Fruit fly (Drosophila melanogaster) whole organism, embryonic: Measurements from ENCODE around the gene sit.

Source experiments
- Ada2b ChIP-seq: fragments of 200-800 bp; sonication (Bioruptor generic); IDR thresholded peaks from 2 replicates; pipeline ENCODE4 v1.3.6; 2022; ENCODE audit warnings: missing biosample characterization, missing genetic modification characterization
- Adf1 ChIP-seq: fragments of 200-800 bp; sonication (Bioruptor generic); IDR thresholded peaks from 2 replicates; pipeline ENCODE4 v1.3.6; 2022; ENCODE audit warnings: missing biosample characterization, missing genetic modification characterization
- Bteb2 ChIP-seq: fragments of 200-800 bp; sonication (Bioruptor generic); optimal IDR thresholded peaks from 2 replicates; lab custom pipeline; 2016; ENCODE audit warnings: missing biosample characterization, missing genetic modification characterization
- CG1024 ChIP-seq: fragments of 200-800 bp; sonication (Bioruptor generic); IDR thresholded peaks from 2 replicates; pipeline ENCODE4 v1.3.6; 2022; ENCODE audit warnings: missing biosample characterization, missing genetic modification characterization
- CG11696 ChIP-seq: fragments of 200-800 bp; sonication (Bioruptor generic); IDR thresholded peaks from 2 replicates; pipeline ENCODE4 v1.3.6; 2022; ENCODE audit warnings: missing biosample characterization, missing genetic modification characterization
- CG12104 ChIP-seq: fragments of 200-800 bp; sonication (Bioruptor generic); optimal IDR thresholded peaks from 3 replicates; lab custom pipeline; 2016; ENCODE audit warnings: missing biosample characterization, missing genetic modification characterization
- CG1602 ChIP-seq: fragments of 200-800 bp; sonication (Bioruptor generic); optimal IDR thresholded peaks from 3 replicates; lab custom pipeline; 2016; ENCODE audit warnings: missing biosample characterization, missing genetic modification characterization
- CG1647 ChIP-seq: fragments of 200-800 bp; sonication (Bioruptor generic); optimal IDR thresholded peaks from 3 replicates; lab custom pipeline; 2016; ENCODE audit warnings: missing biosample characterization, missing genetic modification characterization
- CG16813 ChIP-seq: fragments of 200-800 bp; sonication (Bioruptor generic); IDR thresholded peaks from 3 replicates; pipeline ENCODE4 v1.3.6; 2022; ENCODE audit warnings: missing biosample characterization, missing genetic modification characterization; ENCODE audit not compliant: partially characterized antibody
- CG17612 ChIP-seq: fragments of 200-800 bp; sonication (Bioruptor generic); IDR thresholded peaks from 2 replicates; pipeline ENCODE4 v1.3.6; 2022; ENCODE audit warnings: missing biosample characterization, missing genetic modification characterization
- CG2199 ChIP-seq: fragments of 200-800 bp; sonication (Bioruptor generic); IDR thresholded peaks from 3 replicates; pipeline ENCODE4 v1.3.6; 2022; ENCODE audit warnings: missing biosample characterization, missing genetic modification characterization
- CG31441 ChIP-seq: fragments of 200-800 bp; sonication (Bioruptor generic); IDR thresholded peaks from 2 replicates; pipeline ENCODE4 v1.3.6; 2022; ENCODE audit warnings: missing biosample characterization, missing genetic modification characterization
- CG3995 ChIP-seq: fragments of 200-800 bp; sonication (Bioruptor generic); optimal IDR thresholded peaks from 3 replicates; lab custom pipeline; 2016; ENCODE audit warnings: missing biosample characterization, missing genetic modification characterization
- CG42726 ChIP-seq: fragments of 200-800 bp; sonication (Bioruptor generic); IDR thresholded peaks from 2 replicates; pipeline ENCODE4 v1.3.6; 2022; ENCODE audit warnings: missing biosample characterization, missing genetic modification characterization; ENCODE audit not compliant: partially characterized antibody
- CG4282 ChIP-seq: fragments of 200-800 bp; sonication (Bioruptor generic); optimal IDR thresholded peaks from 2 replicates; lab custom pipeline; 2016; ENCODE audit warnings: missing biosample characterization, missing genetic modification characterization
- CG4328 ChIP-seq: fragments of 200-800 bp; sonication (Bioruptor generic); optimal IDR thresholded peaks from 3 replicates; lab custom pipeline; 2017; ENCODE audit warnings: missing biosample characterization, missing genetic modification reagents, missing genetic modification characterization
- CG5180 ChIP-seq: fragments of 200-800 bp; sonication (Bioruptor generic); optimal IDR thresholded peaks from 3 replicates; lab custom pipeline; 2017; ENCODE audit warnings: missing biosample characterization, missing genetic modification characterization, mild to moderate bottlenecking, moderate library complexity, missing genetic modification reagents
- CG6175 ChIP-seq: fragments of 200-800 bp; sonication (Bioruptor generic); IDR thresholded peaks from 3 replicates; pipeline ENCODE4 v1.3.6; 2022; ENCODE audit warnings: missing biosample characterization, missing genetic modification characterization
- CG6272 ChIP-seq: fragments of 200-800 bp; sonication (Bioruptor generic); IDR thresholded peaks from 2 replicates; pipeline ENCODE4 v1.3.6; 2022; ENCODE audit warnings: missing biosample characterization, missing genetic modification characterization
- CG9797 ChIP-seq: fragments of 200-800 bp; sonication (Bioruptor generic); optimal IDR thresholded peaks from 3 replicates; lab custom pipeline; 2018; ENCODE audit warnings: missing biosample characterization, mild to moderate bottlenecking, missing genetic modification characterization
- Dip3 ChIP-seq: fragments of 200-800 bp; sonication (Bioruptor generic); optimal IDR thresholded peaks from 3 replicates; lab custom pipeline; 2016; ENCODE audit warnings: missing biosample characterization, missing genetic modification characterization
- E2f1 ChIP-seq: fragments of 200-800 bp; sonication (Bioruptor generic); IDR thresholded peaks from 2 replicates; pipeline ENCODE4 v1.3.6; 2022; ENCODE audit warnings: missing biosample characterization, missing genetic modification characterization
- HLH4C ChIP-seq: fragments of 200-800 bp; sonication (Bioruptor generic); IDR thresholded peaks from 3 replicates; pipeline ENCODE4 v1.3.6; 2022; ENCODE audit warnings: missing biosample characterization, missing genetic modification characterization; ENCODE audit not compliant: partially characterized antibody
- HLH54F ChIP-seq: fragments of 200-800 bp; sonication (Bioruptor generic); optimal IDR thresholded peaks from 3 replicates; lab custom pipeline; 2016; ENCODE audit warnings: missing biosample characterization, missing genetic modification characterization
- Hr3 ChIP-seq: fragments of 200-800 bp; sonication (Bioruptor generic); optimal IDR thresholded peaks from 3 replicates; lab custom pipeline; 2016; ENCODE audit warnings: missing biosample characterization, missing genetic modification characterization
- Hr78 ChIP-seq, 2 experiments: fragments of 200-800 bp in 1 of 2; fragments of >200 bp in 1 of 2; sonication (Bioruptor generic) in 1 of 2; optimal IDR thresholded peaks; 2 replicates each; lab custom pipeline; 2017 to 2019; ENCODE audit warnings: missing biosample characterization in 2 of 2, missing genetic modification characterization in 2 of 2, mild to moderate bottlenecking in 1 of 2, moderate library complexity in 1 of 2
- Jarid2 ChIP-seq: fragments of 200-800 bp; sonication (Bioruptor generic); optimal IDR thresholded peaks from 3 replicates; lab custom pipeline; 2017; ENCODE audit warnings: mild to moderate bottlenecking, missing biosample characterization, missing genetic modification reagents, missing genetic modification characterization
- Lhr ChIP-seq: fragments of 200-800 bp; sonication (Bioruptor generic); optimal IDR thresholded peaks from 3 replicates; lab custom pipeline; 2017; ENCODE audit warnings: mild to moderate bottlenecking, missing biosample characterization, missing genetic modification reagents, missing genetic modification characterization
- Scr ChIP-seq: fragments of 200-800 bp; sonication (Bioruptor generic); IDR thresholded peaks from 2 replicates; pipeline ENCODE4 v1.3.6; 2022; ENCODE audit warnings: missing biosample characterization, missing genetic modification characterization; ENCODE audit not compliant: partially characterized antibody
- Sin3A ChIP-seq: fragments of >200 bp; optimal IDR thresholded peaks from 2 replicates; lab custom pipeline; 2018
- Vsx1 ChIP-seq: fragments of 200-800 bp; sonication (Bioruptor generic); optimal IDR thresholded peaks from 2 replicates; lab custom pipeline; 2017; ENCODE audit warnings: missing biosample characterization, mild to moderate bottlenecking, missing genetic modification characterization, missing genetic modification reagents
- aop ChIP-seq: fragments of 200-800 bp; sonication (Bioruptor generic); IDR thresholded peaks from 2 replicates; pipeline ENCODE4 v1.3.6; 2022; ENCODE audit warnings: missing biosample characterization, missing genetic modification characterization
- dm ChIP-seq: fragments of 200-800 bp; sonication (Bioruptor generic); optimal IDR thresholded peaks from 3 replicates; lab custom pipeline; 2016; ENCODE audit warnings: missing biosample characterization, missing genetic modification characterization
- dpn ChIP-seq, 2 experiments: fragments of 200-800 bp; sonication (Bioruptor generic); optimal IDR thresholded peaks; 3 replicates each; lab custom pipeline; 2016; ENCODE audit warnings: missing biosample characterization in 2 of 2, missing genetic modification characterization in 2 of 2
- emc ChIP-seq: fragments of 200-800 bp; sonication (Bioruptor generic); optimal IDR thresholded peaks from 2 replicates; lab custom pipeline; 2016; ENCODE audit warnings: missing biosample characterization, missing genetic modification characterization
- exex ChIP-seq: fragments of 200-800 bp; sonication (Bioruptor generic); optimal IDR thresholded peaks from 4 replicates; lab custom pipeline; 2018; ENCODE audit warnings: missing biosample characterization, mild to moderate bottlenecking, missing genetic modification characterization, moderate library complexity
- fu2 ChIP-seq: fragments of 200-800 bp; sonication (Bioruptor generic); optimal IDR thresholded peaks from 2 replicates; lab custom pipeline; 2016; ENCODE audit warnings: missing biosample characterization, missing genetic modification characterization
- gro ChIP-seq: fragments of 200-800 bp; sonication (Bioruptor generic); optimal IDR thresholded peaks from 2 replicates; lab custom pipeline; 2016; ENCODE audit warnings: missing biosample characterization, missing genetic modification characterization
- hth ChIP-seq: fragments of >200 bp; optimal IDR thresholded peaks from 2 replicates; lab custom pipeline; 2017; ENCODE audit warnings: inconsistent platforms
- mld ChIP-seq: fragments of 200-800 bp; sonication (Bioruptor generic); IDR thresholded peaks from 3 replicates; pipeline ENCODE4 v1.3.6; 2022; ENCODE audit warnings: missing biosample characterization, missing genetic modification characterization; ENCODE audit not compliant: partially characterized antibody
- nerfin-2 ChIP-seq: fragments of 200-800 bp; sonication (Bioruptor generic); IDR thresholded peaks from 2 replicates; pipeline ENCODE4 v1.3.6; 2022; ENCODE audit warnings: missing biosample characterization, missing genetic modification characterization; ENCODE audit not compliant: partially characterized antibody
- nom ChIP-seq: fragments of 200-800 bp; sonication (Bioruptor generic); optimal IDR thresholded peaks from 2 replicates; lab custom pipeline; 2017; ENCODE audit warnings: missing biosample characterization, missing genetic modification characterization, mild to moderate bottlenecking, moderate library complexity, missing genetic modification reagents
- otp ChIP-seq: fragments of 200-800 bp; sonication (Bioruptor generic); IDR thresholded peaks from 3 replicates; pipeline ENCODE4, ENCODE4 v1.3.6; 2022; ENCODE audit warnings: missing biosample characterization, missing genetic modification characterization
- rib ChIP-seq: fragments of 200-800 bp; sonication (Bioruptor generic); IDR thresholded peaks from 2 replicates; pipeline ENCODE4 v1.3.6; 2022; ENCODE audit warnings: missing biosample characterization, missing genetic modification characterization
- salm ChIP-seq: fragments of 200-800 bp; sonication (Bioruptor generic); optimal IDR thresholded peaks from 2 replicates; lab custom pipeline; 2018; ENCODE audit warnings: missing biosample characterization, mild to moderate bottlenecking, missing genetic modification characterization
- slbo ChIP-seq: fragments of 200-800 bp; sonication (Bioruptor generic); IDR thresholded peaks from 2 replicates; pipeline ENCODE4 v1.3.6; 2022; ENCODE audit warnings: missing biosample characterization, missing genetic modification characterization
- tgo ChIP-seq: fragments of 200-800 bp; sonication (Bioruptor generic); IDR thresholded peaks from 3 replicates; pipeline ENCODE4 v1.3.6; 2022; ENCODE audit warnings: missing biosample characterization, missing genetic modification characterization
- tna ChIP-seq: fragments of 200-800 bp; sonication (Bioruptor generic); IDR thresholded peaks from 2 replicates; pipeline ENCODE4 v1.3.6; 2022; ENCODE audit warnings: missing biosample characterization, missing genetic modification characterization; ENCODE audit not compliant: partially characterized antibody
- zen ChIP-seq: fragments of 200-800 bp; sonication (Bioruptor generic); optimal IDR thresholded peaks from 3 replicates; lab custom pipeline; 2018; ENCODE audit warnings: missing biosample characterization, mild to moderate bottlenecking, missing genetic modification characterization, moderate library complexity
- zfh1 ChIP-seq: fragments of 200-800 bp; sonication (Bioruptor generic); IDR thresholded peaks from 3 replicates; pipeline ENCODE4 v1.3.6; 2022; ENCODE audit warnings: missing biosample characterization, missing genetic modification characterization

sit gene

dm6 chr3R:22528264-22529158 is 33.9 kb downstream of the sit start, which contains the start of gene CG5346 (continued):
- peak; percentile 88 for TF ChIP-seq HLH4C (GFP tag; lab: Robert Waterston, UW)
- no peak for TF ChIP-seq CG4328
- peak; percentile 79 for TF ChIP-seq tna
- TF ChIP-seq CG1024 (GFP tag; lab: Robert Waterston, UW) = no peak
- no peak for TF ChIP-seq Hr78 (GFP tag; optimal IDR thresholded peaks at IDR 0.05; lab: Kevin White, UChicago)
- TF ChIP-seq salm = no peak
- TF ChIP-seq Dip3 (GFP tag; lab: Kevin White, UChicago) = no peak
- TF ChIP-seq CG3995 (GFP tag; lab: Kevin White, UChicago) = peak; percentile 97
- 0 out of 2 replicates have a peak, but pooled peaks have one; percentile 37 for TF ChIP-seq CG31441
- TF ChIP-seq emc (GFP tag; lab: Kevin White, UChicago) = no peak
- no peak for TF ChIP-seq dpn (GFP tag; optimal IDR thresholded peaks at IDR 0.05; lab: Kevin White, UChicago)
- no peak for TF ChIP-seq Adf1 (GFP tag; lab: Robert Waterston, UW)
- no peak for TF ChIP-seq CG17612 (GFP tag; lab: Robert Waterston, UW)
- TF ChIP-seq CG5180 (GFP tag; lab: Kevin White, UChicago) = no peak
- TF ChIP-seq tgo = no peak
- TF ChIP-seq CG11696 (GFP tag; lab: Robert Waterston, UW) = no peak
- TF ChIP-seq hth (lab: Kevin White, UChicago) = no peak
- peak; percentile 84 for TF ChIP-seq CG42726 (GFP tag; lab: Robert Waterston, UW)
- TF ChIP-seq rib (GFP tag; lab: Robert Waterston, UW) = peak; percentile 61
- TF ChIP-seq CG12104 (GFP tag; lab: Kevin White, UChicago) = no peak
- TF ChIP-seq CG4282 (GFP tag; lab: Kevin White, UChicago) = no peak
- no peak for TF ChIP-seq HLH54F (GFP tag; lab: Kevin White, UChicago)
- no peak; the same call in 1 of the 2 replicates for TF ChIP-seq slbo (GFP tag; lab: Robert Waterston, UW)
- no peak for TF ChIP-seq CG1647 (GFP tag; lab: Kevin White, UChicago)
- TF ChIP-seq gro = peak; percentile 28
- TF ChIP-seq CG2199 = peak; percentile 59; the same call in 1 of the 3 replicates
- peak; percentile 9 for TF ChIP-seq zen (tag; lab: Kevin White, UChicago)
- TF ChIP-seq CG6272 = no peak
- TF ChIP-seq CG6175 = no peak
- TF ChIP-seq nerfin-2 = peak; percentile 78
- TF ChIP-seq Jarid2 (GFP tag; lab: Kevin White, UChicago) = peak; percentile 33
- TF ChIP-seq mld = peak; percentile 78
- no peak for TF ChIP-seq exex (tag; lab: Kevin White, UChicago)
- TF ChIP-seq CG9797 (GFP tag; lab: Kevin White, UChicago) = no peak
- no peak for TF ChIP-seq aop
- TF ChIP-seq nom (GFP tag; lab: Kevin White, UChicago) = no peak
- TF ChIP-seq zfh1 (GFP tag; lab: Robert Waterston, UW) = no peak
- peak; percentile 84 for TF ChIP-seq Scr (GFP tag; lab: Robert Waterston, UW)
- peak; percentile 88 for TF ChIP-seq CG16813 (GFP tag; lab: Robert Waterston, UW)
- no peak for TF ChIP-seq Ada2b (GFP tag; lab: Robert Waterston, UW)
- TF ChIP-seq Hr3 (GFP tag; lab: Kevin White, UChicago) = no peak
- TF ChIP-seq Vsx1 (GFP tag; lab: Kevin White, UChicago) = no peak
- TF ChIP-seq E2f1 = no peak
- TF ChIP-seq otp (GFP tag; lab: Robert Waterston, UW) = no peak
- no peak for TF ChIP-seq Bteb2
- TF ChIP-seq Sin3A = no peak
- no peak for TF ChIP-seq fu2 (GFP tag; lab: Kevin White, UChicago)
- no peak for TF ChIP-seq CG1602 (GFP tag; lab: Kevin White, UChicago)
- TF ChIP-seq dm (GFP tag; lab: Kevin White, UChicago) = no peak
- TF ChIP-seq Lhr (GFP tag; lab: Kevin White, UChicago) = peak; percentile 4
